Fruit fly (Drosophila melanogaster): ENCODE data around the gene eIF2beta.

eIF2beta gene

DNA sequence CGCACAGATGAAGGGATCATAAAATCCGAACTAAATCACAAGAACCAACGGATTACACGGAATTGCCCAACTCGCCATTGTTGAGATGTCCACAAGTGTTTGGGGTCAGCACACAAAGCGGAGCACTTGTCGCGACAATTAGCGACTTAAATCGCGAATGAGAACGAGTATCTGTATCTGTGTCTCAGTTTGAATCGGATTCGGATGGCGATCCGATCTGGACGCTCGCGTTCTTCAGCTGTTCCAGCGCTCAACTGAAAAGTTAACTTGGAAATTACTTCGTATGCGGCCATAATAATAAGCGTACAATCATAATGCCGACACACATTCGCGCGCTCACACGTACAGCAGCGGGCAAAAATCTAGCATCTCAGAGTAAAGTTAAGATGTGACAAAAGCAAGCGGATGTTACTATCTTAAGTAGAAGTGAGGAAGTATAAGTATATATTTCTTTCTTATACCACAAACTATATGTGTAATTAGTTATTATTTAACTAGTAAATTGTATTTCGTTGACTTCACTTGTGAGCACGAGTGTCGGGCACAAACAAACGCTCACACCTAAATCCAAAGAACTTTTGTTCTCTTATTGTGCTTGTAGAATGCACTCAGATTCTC, 36.0 kb downstream of the eIF2beta start, which contains the start of gene CG10660 (continued):
- no peak for TF ChIP-seq prd (optimal IDR thresholded peaks at IDR 0.05)
- TF ChIP-seq prd (GFP tag; IDR thresholded peaks at IDR 0.05) = peak; percentile 87
- peak; percentile 47 for TF ChIP-seq Dad (GFP tag; optimal IDR thresholded peaks at IDR 0.05)
- peak; percentile 36 for TF ChIP-seq Myb (GFP tag; optimal IDR thresholded peaks at IDR 0.05)
- peak; percentile 86 for TF ChIP-seq CG1024 (GFP tag; IDR thresholded peaks at IDR 0.05)
- peak; percentile 78 for TF ChIP-seq CG6654 (GFP tag; optimal IDR thresholded peaks at IDR 0.05)
- TF ChIP-seq Meics (GFP tag; optimal IDR thresholded peaks at IDR 0.05) = peak; percentile 86
- TF ChIP-seq CG10543 (GFP tag; optimal IDR thresholded peaks at IDR 0.05) = peak; percentile 36
- peak; percentile 73 for TF ChIP-seq CG7357 (GFP tag; IDR thresholded peaks at IDR 0.05)
- TF ChIP-seq CG12219 (GFP tag; optimal IDR thresholded peaks at IDR 0.05) = peak; percentile 90
- TF ChIP-seq CG10959 (GFP tag; IDR thresholded peaks at IDR 0.05) = peak; percentile 66; the same call in 1 of the 2 replicates
- no peak for TF ChIP-seq ham (GFP tag; IDR thresholded peaks at IDR 0.05)
- no peak for TF ChIP-seq pros (GFP tag; optimal IDR thresholded peaks at IDR 0.05)
- peak; percentile 85 for TF ChIP-seq B-H1 (GFP tag; IDR thresholded peaks at IDR 0.05)
- TF ChIP-seq Ssrp (tag; optimal IDR thresholded peaks at IDR 0.05) = peak; percentile 85
- peak; percentile 21 for TF ChIP-seq crc (GFP tag; optimal IDR thresholded peaks at IDR 0.05)
- TF ChIP-seq CG2889 (GFP tag; IDR thresholded peaks at IDR 0.05) = peak; percentile 83
- TF ChIP-seq Elba2 (GFP tag; optimal IDR thresholded peaks at IDR 0.05) = no peak
- peak; percentile 70 for TF ChIP-seq nerfin-1 (tag; optimal IDR thresholded peaks at IDR 0.05)
- peak; percentile 76 for TF ChIP-seq CG1647 (GFP tag; optimal IDR thresholded peaks at IDR 0.05)
- TF ChIP-seq Ptx1 (GFP tag; IDR thresholded peaks at IDR 0.05) = peak; percentile 88
- no peak for TF ChIP-seq Dfd (GFP tag; optimal IDR thresholded peaks at IDR 0.05)
- no peak for TF ChIP-seq ro (GFP tag; IDR thresholded peaks at IDR 0.05)
- TF ChIP-seq Lhr (GFP tag; optimal IDR thresholded peaks at IDR 0.05) = peak; percentile 66
- peak; percentile 10 for TF ChIP-seq ERR (GFP tag; optimal IDR thresholded peaks at IDR 0.05)
- TF ChIP-seq CG10147 (GFP tag; optimal IDR thresholded peaks at IDR 0.05) = peak; percentile 75
- peak; percentile 88 for TF ChIP-seq CG30403 (GFP tag; optimal IDR thresholded peaks at IDR 0.05)
- no peak for TF ChIP-seq Dp (GFP tag; optimal IDR thresholded peaks at IDR 0.05)
- TF ChIP-seq CG17359 (tag; optimal IDR thresholded peaks at IDR 0.05) = peak; percentile 91
- peak in 1 of 2 experiments; percentile 15 for TF ChIP-seq crp (GFP tag; optimal IDR thresholded peaks at IDR 0.05)
- peak; percentile 79 for TF ChIP-seq ase (GFP tag; IDR thresholded peaks at IDR 0.05)
- TF ChIP-seq CG3726 (GFP tag; IDR thresholded peaks at IDR 0.05) = 0 out of 3 replicates have a peak, but pooled peaks have one; percentile 53
- peak; percentile 54 for TF ChIP-seq Ravus (GFP tag; IDR thresholded peaks at IDR 0.05)
- TF ChIP-seq CG34422 (GFP tag; IDR thresholded peaks at IDR 0.05) = peak; percentile 91
- TF ChIP-seq eve (GFP tag; optimal IDR thresholded peaks at IDR 0.05) = peak in 1 of 2 experiments; percentile 94
- TF ChIP-seq fu2 (GFP tag; optimal IDR thresholded peaks at IDR 0.05) = peak; percentile 50
- TF ChIP-seq CG7745 (tag; optimal IDR thresholded peaks at IDR 0.05) = peak; percentile 12
- TF ChIP-seq fru (optimal IDR thresholded peaks at IDR 0.05) = no peak
- peak; percentile 64 for TF ChIP-seq CG31365 (tag; optimal IDR thresholded peaks at IDR 0.05)
- peak; percentile 94 for TF ChIP-seq sens (GFP tag)
- no peak for TF ChIP-seq p53 (GFP tag; optimal IDR thresholded peaks at IDR 0.05)
- TF ChIP-seq CG18599 (GFP tag; optimal IDR thresholded peaks at IDR 0.05) = peak; percentile 88
- TF ChIP-seq CoRest (tag; optimal IDR thresholded peaks at IDR 0.05) = peak; percentile 87
- peak; percentile 68 for TF ChIP-seq CG9932 (GFP tag; IDR thresholded peaks at IDR 0.05)
- no peak for TF ChIP-seq B-H2 (GFP tag; optimal IDR thresholded peaks at IDR 0.05)
- TF ChIP-seq ash1 (GFP tag; optimal IDR thresholded peaks at IDR 0.05) = peak; percentile 19
- peak; percentile 31 for TF ChIP-seq CG3995 (GFP tag; optimal IDR thresholded peaks at IDR 0.05)
- TF ChIP-seq CG16815 (GFP tag; optimal IDR thresholded peaks at IDR 0.05) = peak; percentile 68
- no peak for TF ChIP-seq CG17912 (GFP tag; optimal IDR thresholded peaks at IDR 0.05)
- peak; percentile 96 for TF ChIP-seq ci (GFP tag; IDR thresholded peaks at IDR 0.05)
- peak; percentile 61 for TF ChIP-seq trh (GFP tag; optimal IDR thresholded peaks at IDR 0.05)
